Fruit fly (Drosophila melanogaster) whole organism, wandering third instar larva: ENCODE data around the gene CG34007.
A peak's percentile ranks its signal among the peaks of the same experiment; 100 is the strongest.

Experiments used
- Abd-B ChIP-seq: fragments of >200 bp; optimal IDR thresholded peaks from 2 replicates; lab custom pipeline; 2017; ENCODE audit warnings: missing biosample characterization, missing genetic modification characterization
- CrebA ChIP-seq: fragments of 200-800 bp; sonication (Bioruptor generic); optimal IDR thresholded peaks from 2 replicates; lab custom pipeline; 2016; ENCODE audit warnings: missing biosample characterization, mild to moderate bottlenecking, missing genetic modification characterization, borderline replicate concordance
- Dfd ChIP-seq: fragments of >200 bp; optimal IDR thresholded peaks from 2 replicates; lab custom pipeline; 2017; ENCODE audit warnings: missing biosample characterization, missing genetic modification characterization
- Dif ChIP-seq: fragments of 200-275, 200-300 bp; sonication (Bioruptor generic); optimal IDR thresholded peaks from 2 replicates; lab custom pipeline; 2018; ENCODE audit warnings: missing biosample characterization, missing genetic modification characterization; ENCODE audit not compliant: partially characterized antibody
- GATAd ChIP-seq: sonication (Bioruptor generic); optimal IDR thresholded peaks from 2 replicates; lab custom pipeline; 2016; ENCODE audit warnings: missing biosample characterization, missing genetic modification characterization
- HLH106 ChIP-seq: fragments of 200-800 bp; optimal IDR thresholded peaks from 3 replicates; lab custom pipeline; 2019; ENCODE audit warnings: missing biosample characterization, mild to moderate bottlenecking, missing genetic modification characterization, moderate library complexity
- Hr78 ChIP-seq: fragments of >200 bp; optimal IDR thresholded peaks from 2 replicates; lab custom pipeline; 2017; ENCODE audit warnings: missing biosample characterization, missing genetic modification characterization
- Jra ChIP-seq: sonication (Bioruptor generic); optimal IDR thresholded peaks from 2 replicates; lab custom pipeline; 2016; ENCODE audit warnings: missing biosample characterization, missing genetic modification characterization
- Mio ChIP-seq: sonication (Bioruptor generic); optimal IDR thresholded peaks from 2 replicates; lab custom pipeline; 2016; ENCODE audit warnings: missing biosample characterization, missing genetic modification characterization
- Myc ChIP-seq: fragments of >200 bp; optimal IDR thresholded peaks from 2 replicates; lab custom pipeline; 2017
- N ChIP-seq: fragments of >200 bp; optimal IDR thresholded peaks from 2 replicates; lab custom pipeline; 2018; ENCODE audit warnings: missing biosample characterization, missing external identifiers, missing genetic modification characterization
- OdsH ChIP-seq: fragments of 200-800 bp; sonication (Bioruptor generic); optimal IDR thresholded peaks from 2 replicates; lab custom pipeline; 2016; ENCODE audit warnings: missing biosample characterization, mild to moderate bottlenecking, missing genetic modification characterization
- Rel ChIP-seq, 2 experiments: fragments of 200-800 bp; sonication (Bioruptor generic) in 1 of 2; optimal IDR thresholded peaks; 2 replicates in 1 of 2; 3 replicates in 1 of 2; lab custom pipeline; 2016 to 2019; ENCODE audit warnings: mild to moderate bottlenecking in 2 of 2, missing biosample characterization in 2 of 2, missing genetic modification characterization in 2 of 2, moderate library complexity in 1 of 2
- Sp1 ChIP-seq: fragments of 200-800 bp; sonication (Bioruptor generic); optimal IDR thresholded peaks from 3 replicates; lab custom pipeline; 2019; ENCODE audit warnings: missing biosample characterization, mild to moderate bottlenecking, missing genetic modification characterization, moderate library complexity
- Vsx2 ChIP-seq: fragments of 200-300, 225-300 bp; sonication (Bioruptor generic); optimal IDR thresholded peaks from 2 replicates; lab custom pipeline; 2018; ENCODE audit warnings: missing biosample characterization, missing genetic modification characterization; ENCODE audit not compliant: partially characterized antibody
- br ChIP-seq: fragments of 200-800 bp; sonication (Bioruptor generic); optimal IDR thresholded peaks from 2 replicates; lab custom pipeline; 2016; ENCODE audit warnings: missing biosample characterization, missing genetic modification characterization
- brk ChIP-seq: fragments of 200-800 bp; sonication (Bioruptor generic); optimal IDR thresholded peaks from 2 replicates; lab custom pipeline; 2016; ENCODE audit warnings: missing biosample characterization, mild to moderate bottlenecking, missing genetic modification characterization
- dl ChIP-seq, 2 experiments: fragments of 175-275, 200-275 bp in 1 of 2; fragments of 200-275 bp in 1 of 2; sonication (Bioruptor generic); optimal IDR thresholded peaks; lab custom pipeline; 2018; ENCODE audit warnings: mild to moderate bottlenecking in 2 of 2, missing biosample characterization in 2 of 2, missing genetic modification characterization in 2 of 2, moderate library complexity in 2 of 2; ENCODE audit not compliant: partially characterized antibody in 2 of 2, insufficient read depth in 1 of 2
- dsf ChIP-seq: sonication (Bioruptor generic); optimal IDR thresholded peaks from 2 replicates; lab custom pipeline; 2016; ENCODE audit warnings: missing biosample characterization, missing genetic modification characterization, borderline replicate concordance
- ey ChIP-seq: fragments of 200-800 bp; sonication (Bioruptor generic); optimal IDR thresholded peaks from 2 replicates; lab custom pipeline; 2016; ENCODE audit warnings: missing biosample characterization, missing genetic modification characterization
- foxo ChIP-seq, 2 experiments: fragments of 200-800 bp; sonication (Bioruptor generic); optimal IDR thresholded peaks; 2 replicates in 1 of 2; 3 replicates in 1 of 2; lab custom pipeline; 2016 to 2017; ENCODE audit warnings: missing biosample characterization in 2 of 2, missing genetic modification characterization in 2 of 2
- h ChIP-seq: fragments of 200-800 bp; sonication (Bioruptor generic); optimal IDR thresholded peaks from 3 replicates; lab custom pipeline; 2016; ENCODE audit warnings: missing biosample characterization, mild to moderate bottlenecking, missing genetic modification characterization
- jim ChIP-seq: fragments of 175-275, 200-325 bp; sonication (Bioruptor generic); optimal IDR thresholded peaks from 2 replicates; lab custom pipeline; 2016; ENCODE audit warnings: missing biosample characterization, mild to moderate bottlenecking, missing genetic modification characterization
- lola ChIP-seq: fragments of >200 bp; optimal IDR thresholded peaks from 2 replicates; lab custom pipeline; 2017; ENCODE audit warnings: missing biosample characterization, missing genetic modification characterization
- pan ChIP-seq: fragments of >200 bp; optimal IDR thresholded peaks from 2 replicates; lab custom pipeline; 2017
- psq ChIP-seq: fragments of 200-800 bp; sonication (Bioruptor generic); optimal IDR thresholded peaks from 3 replicates; lab custom pipeline; 2017; ENCODE audit warnings: missing biosample characterization, mild to moderate bottlenecking, missing genetic modification characterization, moderate library complexity
- rgr ChIP-seq: fragments of 200-800 bp; sonication (Bioruptor generic); optimal IDR thresholded peaks from 3 replicates; lab custom pipeline; 2016; ENCODE audit warnings: missing biosample characterization, mild to moderate bottlenecking, missing genetic modification characterization
- tai ChIP-seq: sonication (Bioruptor generic); optimal IDR thresholded peaks from 2 replicates; lab custom pipeline; 2016; ENCODE audit warnings: missing biosample characterization, missing genetic modification characterization
- usp ChIP-seq: fragments of >200 bp; optimal IDR thresholded peaks from 2 replicates; lab custom pipeline; 2017; ENCODE audit warnings: missing biosample characterization, missing genetic modification characterization

Gene CG34007

DNA sequence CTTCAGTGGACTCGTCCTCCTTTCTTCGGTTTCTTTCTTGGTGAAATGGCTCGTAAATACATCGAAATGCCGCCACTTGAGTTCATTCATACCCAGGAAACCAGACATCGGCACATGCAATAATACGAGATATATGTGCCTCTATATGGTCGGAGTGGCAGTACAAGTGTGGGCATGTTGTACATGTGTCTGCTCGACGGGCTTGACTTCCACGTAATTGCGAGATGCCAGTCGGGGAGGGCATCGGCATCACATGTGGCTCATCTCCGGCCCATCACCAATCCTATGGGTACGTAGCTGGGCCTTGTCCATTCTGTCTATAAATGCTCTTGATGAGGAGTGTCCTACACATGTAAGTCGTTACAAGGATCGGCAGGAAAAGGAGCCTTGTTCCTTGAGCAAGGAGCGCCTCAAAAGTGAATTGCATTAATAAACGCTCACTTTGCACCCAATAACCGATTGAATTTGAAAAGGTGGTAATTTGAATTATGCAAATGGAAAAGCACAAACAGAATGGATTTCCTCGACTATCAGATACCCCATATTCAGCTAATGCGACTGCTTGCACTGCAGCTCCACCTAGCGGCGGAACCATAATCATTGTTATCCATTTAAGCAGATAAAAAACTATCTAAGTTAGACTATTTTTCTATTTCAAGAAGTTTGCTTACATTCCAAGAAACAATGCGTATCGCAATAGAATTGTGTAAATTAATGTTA is 13.5 kb upstream of the CG34007 start:
- no peak for TF ChIP-seq Mio
- TF ChIP-seq dsf (GFP tag; lab: Kevin White, UChicago): no peak
- no peak for TF ChIP-seq jim (GFP tag; lab: Kevin White, UChicago)
- no peak for TF ChIP-seq brk (GFP tag; lab: Kevin White, UChicago)
- no peak for TF ChIP-seq dl (GFP tag; optimal IDR thresholded peaks at IDR 0.05; lab: Kevin White, UChicago; ENCODE audit: insufficient read depth in 1 of 2, partially characterized antibody in 2 of 2)
- TF ChIP-seq Abd-B (GFP tag; lab: Kevin White, UChicago): no peak
- TF ChIP-seq psq (GFP tag; lab: Kevin White, UChicago): no peak
- TF ChIP-seq pan: no peak
- no peak for TF ChIP-seq lola
- no peak for TF ChIP-seq GATAd (GFP tag; lab: Kevin White, UChicago)
- TF ChIP-seq ey: no peak
- TF ChIP-seq Sp1 (GFP tag; lab: Kevin White, UChicago): no peak
- TF ChIP-seq OdsH: no peak
- TF ChIP-seq tai: no peak

DNA sequence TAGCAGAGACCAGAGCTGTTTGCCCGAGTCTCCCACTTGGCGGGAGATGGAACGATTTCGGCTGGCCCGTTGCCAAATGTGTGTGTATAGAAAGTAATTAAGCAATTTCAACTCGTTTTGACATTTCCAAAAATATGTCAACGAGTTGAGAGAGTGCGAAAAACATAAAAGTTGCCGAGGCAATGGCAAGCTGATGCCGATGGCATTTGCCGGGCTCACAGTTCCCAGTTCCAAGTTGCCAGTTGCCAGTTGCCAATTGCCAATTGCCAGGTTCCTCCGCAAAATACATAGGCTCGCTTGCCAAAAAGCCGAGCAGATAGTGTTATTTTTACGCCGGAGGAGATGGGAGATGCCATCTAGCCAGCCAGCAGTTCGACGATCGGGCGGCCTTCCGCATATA is 11.2 kb upstream of the CG34007 start:
- TF ChIP-seq Dif (GFP tag; lab: Kevin White, UChicago) (no peak), Abd-B (GFP tag; lab: Kevin White, UChicago) (no peak), dsf (GFP tag; lab: Kevin White, UChicago) (no peak), Hr78 (GFP tag; lab: Kevin White, UChicago) (no peak), foxo (GFP tag; optimal IDR thresholded peaks at IDR 0.05; lab: Kevin White, UChicago) (no peak), HLH106 (no peak), GATAd (GFP tag; lab: Kevin White, UChicago) (no peak), Vsx2 (GFP tag; lab: Kevin White, UChicago) (no peak), Dfd (GFP tag; lab: Kevin White, UChicago) (no peak), Rel (GFP tag; optimal IDR thresholded peaks at IDR 0.05; lab: Kevin White, UChicago) (no peak), Rel (tag; optimal IDR thresholded peaks at IDR 0.05; lab: Kevin White, UChicago) (no peak), h (no peak), CrebA (GFP tag; lab: Kevin White, UChicago) (no peak)

DNA sequence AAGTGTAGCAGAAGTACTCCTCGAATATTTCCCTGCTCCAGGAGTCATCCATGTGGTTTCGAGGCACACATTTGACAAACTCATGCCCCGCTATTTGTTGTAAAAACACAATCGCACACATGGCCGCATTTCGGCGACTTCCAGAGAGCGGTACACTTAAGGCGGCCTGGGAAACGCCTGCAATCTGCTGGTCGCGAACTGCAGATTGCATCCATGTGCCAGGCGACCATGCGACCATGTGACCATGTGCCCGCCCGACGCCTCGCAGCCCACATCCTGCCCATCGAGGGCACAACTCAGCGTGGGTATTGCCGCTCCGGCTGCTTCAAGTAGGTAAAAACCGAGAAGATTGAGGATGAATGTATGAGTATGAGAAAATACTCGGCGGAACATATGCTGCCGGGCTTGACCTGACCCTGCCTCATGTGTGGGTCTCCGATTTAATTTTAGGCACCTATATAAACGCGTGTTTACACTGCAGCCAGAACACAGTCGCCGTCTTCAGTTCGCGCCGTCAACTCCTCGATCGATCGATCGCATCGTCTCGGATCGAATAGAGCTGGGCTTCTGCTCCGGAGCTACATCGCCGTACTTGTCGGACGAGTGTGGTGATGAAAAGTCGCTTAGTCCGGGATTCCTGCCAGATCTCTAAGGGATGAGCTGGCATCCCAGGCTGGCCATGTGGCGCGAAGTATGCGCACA is 8.6 kb upstream of the CG34007 start:
- TF ChIP-seq Dfd (GFP tag; lab: Kevin White, UChicago) (no peak), rgr (GFP tag; lab: Kevin White, UChicago) (no peak), Mio (no peak)

DNA sequence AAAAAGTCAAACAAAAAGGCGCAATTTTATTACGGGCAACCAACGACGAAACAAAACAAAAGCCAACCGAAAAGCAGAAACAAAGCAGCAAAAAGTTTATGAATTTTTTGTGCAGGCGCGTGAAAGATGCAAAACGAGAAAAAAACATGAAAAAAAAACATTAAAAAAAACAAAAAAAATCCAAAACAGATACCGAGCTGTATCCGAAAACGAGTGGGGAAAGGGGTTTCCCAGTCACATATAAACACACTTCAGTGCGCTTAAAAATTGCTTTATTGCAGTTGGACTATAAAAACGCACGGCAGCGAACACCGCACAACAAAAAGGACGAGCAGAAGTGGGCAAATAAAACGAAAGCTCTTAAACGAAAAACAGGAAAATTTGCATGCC is 8.1 kb upstream of the CG34007 start:
- TF ChIP-seq Sp1 (GFP tag; lab: Kevin White, UChicago): peak; percentile 31
- TF ChIP-seq brk (GFP tag; lab: Kevin White, UChicago): no peak

DNA sequence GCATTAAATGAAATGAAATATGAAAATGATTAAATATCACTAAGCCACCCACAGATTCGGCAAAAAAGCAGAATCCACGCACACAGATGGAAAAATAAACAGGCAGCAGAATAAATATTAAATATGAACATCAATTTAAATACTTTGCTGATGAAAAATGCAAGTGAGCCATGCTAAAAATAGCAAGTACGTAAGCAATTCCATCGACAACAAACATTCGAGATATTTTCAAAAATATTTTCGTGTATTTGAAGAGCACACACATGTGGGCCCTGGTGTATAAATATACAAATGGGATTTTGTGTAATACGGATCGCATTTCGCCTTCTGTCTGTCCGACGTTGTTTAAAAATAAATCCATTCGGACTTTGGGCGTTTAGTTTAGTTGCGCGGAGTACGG is 7.1 kb upstream of the CG34007 start:
- TF ChIP-seq dl (GFP tag; optimal IDR thresholded peaks at IDR 0.05; lab: Kevin White, UChicago; ENCODE audit: insufficient read depth in 1 of 2, partially characterized antibody in 2 of 2): no peak
- no peak for TF ChIP-seq usp (GFP tag; lab: Kevin White, UChicago)
- TF ChIP-seq N (GFP tag; lab: Kevin White, UChicago): no peak
- TF ChIP-seq Sp1 (GFP tag; lab: Kevin White, UChicago): no peak
- TF ChIP-seq CrebA (GFP tag; lab: Kevin White, UChicago): no peak
- no peak for TF ChIP-seq Rel (GFP tag; optimal IDR thresholded peaks at IDR 0.05; lab: Kevin White, UChicago)
- TF ChIP-seq Rel (tag; optimal IDR thresholded peaks at IDR 0.05; lab: Kevin White, UChicago): no peak
- TF ChIP-seq brk (GFP tag; lab: Kevin White, UChicago): no peak
- no peak for TF ChIP-seq ey
- no peak for TF ChIP-seq Jra (GFP tag; lab: Kevin White, UChicago)
- TF ChIP-seq Myc (lab: Kevin White, UChicago): no peak
- no peak for TF ChIP-seq br (GFP tag; lab: Kevin White, UChicago)
- no peak for TF ChIP-seq pan
